Fruit fly (Drosophila melanogaster): ENCODE results near the gene P58IPK.

The P58IPK gene

dm6 chr3R:9550265-9551012 is 36.3 kb upstream of the P58IPK start (continued):
- TF ChIP-seq CG15336 (GFP tag; IDR thresholded peaks at IDR 0.05) = no peak
- TF ChIP-seq CG3032 (tag; optimal IDR thresholded peaks at IDR 0.05) = no peak
- peak; percentile 36 for TF ChIP-seq CG9139 (GFP tag; optimal IDR thresholded peaks at IDR 0.05)
- no peak for TF ChIP-seq Ets21C (GFP tag; optimal IDR thresholded peaks at IDR 0.05)
- no peak for TF ChIP-seq fd59A (GFP tag; optimal IDR thresholded peaks at IDR 0.05)
- no peak for TF ChIP-seq CG6854 (GFP tag; optimal IDR thresholded peaks at IDR 0.05)
- peak; percentile 5 for TF ChIP-seq Ets96B (tag; optimal IDR thresholded peaks at IDR 0.05)
- peak; percentile 23 for TF ChIP-seq CG3919 (GFP tag; optimal IDR thresholded peaks at IDR 0.05)
- TF ChIP-seq fd85E (GFP tag; optimal IDR thresholded peaks at IDR 0.05) = no peak
- no peak for TF ChIP-seq CG10631 (GFP tag; optimal IDR thresholded peaks at IDR 0.05)
- TF ChIP-seq Gug (GFP tag; IDR thresholded peaks at IDR 0.05) = no peak
- TF ChIP-seq Lpt (GFP tag; optimal IDR thresholded peaks at IDR 0.05) = peak; percentile 3
- TF ChIP-seq Eip78C (GFP tag) = peak; percentile 82
- no peak for TF ChIP-seq lz (GFP tag; optimal IDR thresholded peaks at IDR 0.05)
- peak; percentile 10 for TF ChIP-seq CG8632 (GFP tag; optimal IDR thresholded peaks at IDR 0.05)
- peak; percentile 27 for TF ChIP-seq CG6276 (GFP tag; optimal IDR thresholded peaks at IDR 0.05)
- TF ChIP-seq CG32006 (GFP tag; optimal IDR thresholded peaks at IDR 0.05) = no peak
- no peak for TF ChIP-seq CG31627 (GFP tag; optimal IDR thresholded peaks at IDR 0.05)
- TF ChIP-seq ss (GFP tag; optimal IDR thresholded peaks at IDR 0.05) = peak in 1 of 2 experiments; percentile 25
- TF ChIP-seq CG16779 (tag; optimal IDR thresholded peaks at IDR 0.05) = peak; percentile 42
- no peak for TF ChIP-seq CG6163 (GFP tag; IDR thresholded peaks at IDR 0.05)
- TF ChIP-seq CG6792 (GFP tag; optimal IDR thresholded peaks at IDR 0.05) = no peak
- TF ChIP-seq esn (GFP tag; optimal IDR thresholded peaks at IDR 0.05) = no peak
- TF ChIP-seq Sox102F (GFP tag; optimal IDR thresholded peaks at IDR 0.05) = peak; percentile 46
- peak; percentile 45 for TF ChIP-seq Sox14 (GFP tag; optimal IDR thresholded peaks at IDR 0.05)
- peak; percentile 70 for TF ChIP-seq vri (GFP tag; optimal IDR thresholded peaks at IDR 0.05)
- TF ChIP-seq Hr39 (GFP tag; optimal IDR thresholded peaks at IDR 0.05) = no peak
- no peak for TF ChIP-seq Met (GFP tag; optimal IDR thresholded peaks at IDR 0.05)
- TF ChIP-seq CG6808 (GFP tag; optimal IDR thresholded peaks at IDR 0.05) = no peak
- TF ChIP-seq Smox (GFP tag; optimal IDR thresholded peaks at IDR 0.05) = no peak

dm6 chr3R:9551013-9551658 is 35.6 kb upstream of the P58IPK start:
- TF ChIP-seq Hr4 (GFP tag; optimal IDR thresholded peaks at IDR 0.05) (no peak), esn (GFP tag; optimal IDR thresholded peaks at IDR 0.05) (peak; percentile 31), net (GFP tag; optimal IDR thresholded peaks at IDR 0.05) (peak; percentile 56), Blimp-1 (GFP tag; optimal IDR thresholded peaks at IDR 0.05) (peak; percentile 17), Sox102F (GFP tag; optimal IDR thresholded peaks at IDR 0.05) (peak; percentile 45), CG6792 (GFP tag; optimal IDR thresholded peaks at IDR 0.05) (peak; percentile 6), CG9139 (GFP tag; optimal IDR thresholded peaks at IDR 0.05) (peak; percentile 70), topi (GFP tag; optimal IDR thresholded peaks at IDR 0.05) (peak; percentile 23), spab (GFP tag; optimal IDR thresholded peaks at IDR 0.05) (no peak), Sox14 (GFP tag; optimal IDR thresholded peaks at IDR 0.05) (peak; percentile 91), Gug (GFP tag; IDR thresholded peaks at IDR 0.05) (no peak), dsx (GFP tag; optimal IDR thresholded peaks at IDR 0.05; ENCODE audit: poor library complexity, severe bottlenecking) (peak; percentile 51), eg (GFP tag; IDR thresholded peaks at IDR 0.05) (no peak), Hr39 (GFP tag; optimal IDR thresholded peaks at IDR 0.05) (no peak), CG11762 (GFP tag; optimal IDR thresholded peaks at IDR 0.05; ENCODE audit: insufficient read depth) (peak; percentile 18), CG32006 (GFP tag; optimal IDR thresholded peaks at IDR 0.05) (peak; percentile 42), CG8119 (GFP tag; IDR thresholded peaks at IDR 0.05) (no peak), dac (GFP tag; optimal IDR thresholded peaks at IDR 0.05) (no peak), Met (GFP tag; optimal IDR thresholded peaks at IDR 0.05) (peak; percentile 36), OdsH (GFP tag; optimal IDR thresholded peaks at IDR 0.05) (peak; percentile 23), CG34406 (GFP tag; optimal IDR thresholded peaks at IDR 0.05) (peak; percentile 17), Eip75B (GFP tag; optimal IDR thresholded peaks at IDR 0.05) (peak; percentile 34), fkh (GFP tag; optimal IDR thresholded peaks at IDR 0.05) (peak; percentile 99), lz (GFP tag; optimal IDR thresholded peaks at IDR 0.05) (peak; percentile 26), vri (GFP tag; optimal IDR thresholded peaks at IDR 0.05) (peak; percentile 87), fd85E (GFP tag; optimal IDR thresholded peaks at IDR 0.05) (peak; percentile 77), CG10669 (GFP tag; optimal IDR thresholded peaks at IDR 0.05) (peak; percentile 41), CG7368 (GFP tag; optimal IDR thresholded peaks at IDR 0.05) (peak; percentile 64), Eip78C (GFP tag) (peak; percentile 79), CG6854 (GFP tag; optimal IDR thresholded peaks at IDR 0.05) (peak; percentile 88), CG6276 (GFP tag; optimal IDR thresholded peaks at IDR 0.05) (peak; percentile 42), ss (GFP tag; optimal IDR thresholded peaks at IDR 0.05) (peak; percentile 80 to 82)
